Worm (Caenorhabditis elegans): Measurements from ENCODE around the gene R11E3.2.

R11E3.2 gene

DNA sequence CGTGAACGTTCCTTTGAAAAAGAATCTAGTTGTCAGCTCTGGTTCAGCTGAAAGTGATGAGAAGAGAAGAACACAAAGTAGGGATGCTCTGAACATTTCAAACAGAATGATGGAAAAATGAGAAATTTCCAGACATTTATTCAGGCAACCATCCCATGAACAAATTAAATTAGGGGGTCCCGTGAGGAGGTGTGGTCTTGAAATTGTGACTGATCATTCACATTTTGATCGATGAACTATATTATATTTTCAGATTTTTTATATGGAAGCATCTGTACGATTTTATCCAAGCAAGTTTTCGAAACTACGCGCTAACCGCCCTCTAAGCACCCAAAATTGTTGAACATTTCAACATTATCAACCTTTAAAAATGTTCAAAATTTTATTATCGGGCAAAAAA, 4.1 kb downstream of the R11E3.2 start, which contains the start of gene R11E3.19:
Gene R11E3.19, minus strand, starts transcription at position 101 of the 400 bp plus-strand sequence.
- TF ChIP-seq daf-12 (tag; optimal IDR thresholded peaks at IDR 0.05): no peak
- no peak for TF ChIP-seq nhr-48 (tag; optimal IDR thresholded peaks at IDR 0.05)
- no peak for TF ChIP-seq daf-8 (GFP tag; IDR thresholded peaks at IDR 0.05)
- no peak for TF ChIP-seq lir-3 (tag; optimal IDR thresholded peaks at IDR 0.05)
- no peak for TF ChIP-seq mdl-1 (tag; optimal IDR thresholded peaks at IDR 0.05)
- no peak for TF ChIP-seq daf-16 (GFP tag; optimal IDR thresholded peaks at IDR 0.05)
- no peak for TF ChIP-seq daf-16 (tag; optimal IDR thresholded peaks at IDR 0.05)
- TF ChIP-seq ZK546.5 (tag; optimal IDR thresholded peaks at IDR 0.05): no peak
- no peak for TF ChIP-seq fkh-10 (GFP tag; optimal IDR thresholded peaks at IDR 0.05)
- no peak for TF ChIP-seq ama-1 (optimal IDR thresholded peaks at IDR 0.05)
- no peak for TF ChIP-seq nhr-28 (tag; optimal IDR thresholded peaks at IDR 0.05)
- TF ChIP-seq tag-97 (GFP tag; IDR thresholded peaks at IDR 0.05): no peak
- no peak for TF ChIP-seq ctbp-1 (GFP tag; IDR thresholded peaks at IDR 0.05)

DNA sequence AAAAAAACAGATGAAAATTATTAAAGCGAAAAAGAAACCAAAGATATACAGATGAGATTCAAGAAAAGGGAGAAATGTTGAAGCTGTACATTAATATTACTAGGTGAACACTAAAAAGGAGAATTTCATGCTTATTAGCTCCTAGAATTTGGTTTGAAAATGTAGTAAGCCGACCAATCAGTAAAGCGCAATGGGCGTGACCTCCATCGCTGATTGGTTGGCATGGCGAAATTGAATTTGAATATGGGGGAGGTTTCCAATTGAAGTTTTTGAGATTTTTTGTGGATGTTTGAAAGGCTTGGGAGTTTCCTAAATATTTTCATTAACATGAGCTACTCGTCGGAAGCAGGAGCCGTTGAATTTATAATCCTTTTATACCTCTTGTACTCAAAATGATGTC, 4.6 kb downstream of the R11E3.2 start:
- TF ChIP-seq zfp-3 (GFP tag; conservative IDR thresholded peaks at IDR 0.05): no peak
- TF ChIP-seq ceh-82 (tag; optimal IDR thresholded peaks at IDR 0.05): no peak
- TF ChIP-seq hlh-11 (tag; optimal IDR thresholded peaks at IDR 0.05): no peak
- TF ChIP-seq lin-38 (GFP tag; IDR thresholded peaks at IDR 0.05): no peak
- TF ChIP-seq madf-5 (GFP tag; IDR thresholded peaks at IDR 0.05): no peak
- no peak for TF ChIP-seq nhr-25 (tag; optimal IDR thresholded peaks at IDR 0.05; ENCODE audit: borderline replicate concordance, insufficient read depth)
- no peak for TF ChIP-seq cey-2 (tag; optimal IDR thresholded peaks at IDR 0.05; ENCODE audit: borderline replicate concordance, insufficient read depth)
- TF ChIP-seq Y105C5A.15 (GFP tag; IDR thresholded peaks at IDR 0.05): no peak
- TF ChIP-seq egl-27 (tag; optimal IDR thresholded peaks at IDR 0.05): no peak
- TF ChIP-seq lin-39 (tag; optimal IDR thresholded peaks at IDR 0.05): no peak
- no peak for TF ChIP-seq unc-130 (GFP tag; optimal IDR thresholded peaks at IDR 0.05)
- no peak for TF ChIP-seq hlh-30 (tag; optimal IDR thresholded peaks at IDR 0.05; ENCODE audit: insufficient read depth)
- TF ChIP-seq ztf-7 (tag; optimal IDR thresholded peaks at IDR 0.05): no peak
- TF ChIP-seq nhr-237 (tag; optimal IDR thresholded peaks at IDR 0.05): no peak
- TF ChIP-seq nhr-11 (tag; optimal IDR thresholded peaks at IDR 0.05): no peak
- TF ChIP-seq F10B5.3 (tag; optimal IDR thresholded peaks at IDR 0.05): no peak
- TF ChIP-seq nhr-77 (tag; optimal IDR thresholded peaks at IDR 0.05): no peak
- no peak for TF ChIP-seq daf-16 (GFP tag; optimal IDR thresholded peaks at IDR 0.05)
- TF ChIP-seq daf-16 (tag; optimal IDR thresholded peaks at IDR 0.05): no peak
- no peak for TF ChIP-seq fos-1 (tag; optimal IDR thresholded peaks at IDR 0.05)

- TF ChIP-seq nhr-11 (tag; optimal IDR thresholded peaks at IDR 0.05) (no peak), lin-29 (GFP tag; IDR thresholded peaks at IDR 0.05) (no peak), daf-19 (GFP tag; conservative IDR thresholded peaks at IDR 0.05) (no peak), lin-1 (GFP tag; IDR thresholded peaks at IDR 0.05) (no peak), dpl-1 (GFP tag; optimal IDR thresholded peaks at IDR 0.05) (no peak), ceh-82 (tag; optimal IDR thresholded peaks at IDR 0.05) (no peak), R02D3.7 (tag; optimal IDR thresholded peaks at IDR 0.05) (no peak), zag-1 (tag; optimal IDR thresholded peaks at IDR 0.05) (no peak), nhr-237 (tag; optimal IDR thresholded peaks at IDR 0.05) (no peak), F49E8.2 (tag; optimal IDR thresholded peaks at IDR 0.05; ENCODE audit: borderline replicate concordance) (no peak), daf-16 (GFP tag; optimal IDR thresholded peaks at IDR 0.05) (no peak), daf-16 (tag; optimal IDR thresholded peaks at IDR 0.05) (no peak), jun-1 (tag; optimal IDR thresholded peaks at IDR 0.05) (no peak), F37D6.2 (tag; optimal IDR thresholded peaks at IDR 0.05) (no peak), nhr-6 (tag; optimal IDR thresholded peaks at IDR 0.05) (no peak), tag-97 (GFP tag; IDR thresholded peaks at IDR 0.05) (no peak)
Observed at ce11 chrIV:4780129-4780528, 8.2 kb downstream of the R11E3.2 start, which contains the start of gene set-15. TSS of gene set-15 (minus strand) at chrIV:4780229.
